Worm (Caenorhabditis elegans): ENCODE data around the gene disl-2.

DNA sequence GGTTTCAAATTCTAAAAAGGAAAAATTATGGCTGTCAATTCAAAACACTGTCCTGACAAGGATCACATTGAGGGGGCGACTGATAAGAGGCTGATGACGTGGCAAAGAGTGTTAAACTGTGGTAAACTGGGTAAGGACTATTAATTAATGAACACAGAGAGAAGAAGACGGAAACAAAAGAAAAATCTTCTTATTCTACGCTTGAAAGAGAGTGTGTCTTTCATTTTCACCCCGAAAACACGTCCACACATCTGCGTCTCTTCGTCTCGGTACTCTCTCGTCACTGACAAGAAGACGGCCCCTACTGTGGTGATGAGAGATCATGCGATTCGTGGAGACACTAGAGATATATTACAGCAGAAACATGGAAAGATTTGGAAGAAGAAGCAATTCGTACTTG is 21.6 kb upstream of the disl-2 start:
- TF ChIP-seq ref-1 (GFP tag; conservative IDR thresholded peaks at IDR 0.05) (no peak), flt-1 (GFP tag; IDR thresholded peaks at IDR 0.05) (no peak), T22C8.4 (GFP tag; IDR thresholded peaks at IDR 0.05) (no peak), tab-1 (GFP tag; IDR thresholded peaks at IDR 0.05) (no peak)

All from whole organism, midembryonic.